Worm (Caenorhabditis elegans) whole organism, L1 larva: ENCODE results near the gene lido-17.

ENCODE experiments used
- C04F5.9 ChIP-seq: sonication (generic microtip); optimal IDR thresholded peaks from 2 replicates; lab custom pipeline; 2016; ENCODE audit warnings: missing genetic modification characterization, missing compliant biosample characterization
- F16B12.6 ChIP-seq: fragments of 150-350 bp; optimal IDR thresholded peaks from 2 replicates; lab custom pipeline; 2014; ENCODE audit warnings: missing biosample characterization, missing genetic modification characterization
- Y116A8C.19 ChIP-seq: sonication (generic microtip); optimal IDR thresholded peaks from 2 replicates; lab custom pipeline; 2016; ENCODE audit warnings: missing compliant biosample characterization, missing genetic modification characterization, borderline replicate concordance
- aha-1 ChIP-seq: fragments of 150-350 bp; optimal IDR thresholded peaks from 2 replicates; lab custom pipeline; 2014; ENCODE audit warnings: missing biosample characterization, missing genetic modification characterization
- blmp-1 ChIP-seq: fragments of 150-350 bp; optimal IDR thresholded peaks from 2 replicates; lab custom pipeline; 2014; ENCODE audit warnings: missing biosample characterization, missing genetic modification characterization
- ceh-63 ChIP-seq: fragments of 200-800 bp; sonication (Bioruptor generic); optimal IDR thresholded peaks from 2 replicates; lab custom pipeline; 2018; ENCODE audit warnings: mild to moderate bottlenecking, missing genetic modification characterization, missing compliant biosample characterization
- ceh-8 ChIP-seq: fragments of 200-800 bp; sonication (Bioruptor generic); optimal IDR thresholded peaks from 2 replicates; lab custom pipeline; 2018; ENCODE audit warnings: mild to moderate bottlenecking, missing genetic modification characterization, moderate library complexity, missing compliant biosample characterization
- ceh-82 ChIP-seq, 3 experiments: fragments of 150-350 bp in 1 of 3; sonication (generic microtip) in 2 of 3; optimal IDR thresholded peaks; 2 replicates each; lab custom pipeline; 2014 to 2017; ENCODE audit warnings: missing biosample characterization in 3 of 3, missing genetic modification characterization in 3 of 3
- ceh-88 ChIP-seq: fragments of 200-800 bp; sonication (Bioruptor generic); IDR thresholded peaks from 2 replicates; pipeline ENCODE4 v1.3.6; 2022; ENCODE audit warnings: missing genetic modification characterization, missing compliant biosample characterization
- dpl-1 ChIP-seq, 3 experiments: fragments of 150-350 bp in 2 of 3; sonication (generic microtip) in 1 of 3; optimal IDR thresholded peaks; 2 replicates each; lab custom pipeline; 2014 to 2017; ENCODE audit warnings: missing biosample characterization in 3 of 3, missing genetic modification characterization in 3 of 3, missing genetic modification reagents in 3 of 3
- efl-1 ChIP-seq, 4 experiments: fragments of 150-350 bp; optimal IDR thresholded peaks in 3 of 4; peaks in 1 of 4; 1 replicate in 1 of 4; 2 replicates in 3 of 4; lab custom pipeline; 2014; ENCODE audit warnings: missing biosample characterization in 2 of 4, missing genetic modification characterization in 2 of 4, missing genetic modification reagents in 2 of 4
- egl-27 ChIP-seq, 2 experiments: fragments of 150-350 bp in 1 of 2; sonication (generic microtip); optimal IDR thresholded peaks; 3 replicates each; lab custom pipeline; 2017 to 2018; ENCODE audit warnings: missing biosample characterization in 2 of 2, missing genetic modification characterization in 2 of 2, missing genetic modification reagents in 2 of 2
- elt-2 ChIP-seq: sonication (generic microtip); optimal IDR thresholded peaks from 2 replicates; lab custom pipeline; 2016; ENCODE audit warnings: missing genetic modification characterization, mild to moderate bottlenecking, inconsistent platforms, missing compliant biosample characterization, missing genetic modification reagents
- elt-3 ChIP-seq, 6 experiments: fragments of 150-350 bp in 1 of 6; sonication (generic microtip); optimal IDR thresholded peaks; 2 replicates each; lab custom pipeline; 2017 to 2018; ENCODE audit warnings: missing biosample characterization in 6 of 6, missing genetic modification characterization in 6 of 6, inconsistent platforms in 1 of 6
- ets-5 ChIP-seq: fragments of 200-800 bp; sonication (Bioruptor generic); IDR thresholded peaks from 2 replicates; pipeline ENCODE4 v1.3.6; 2022; ENCODE audit warnings: missing genetic modification characterization, missing compliant biosample characterization
- fkh-10 ChIP-seq: sonication (generic microtip); optimal IDR thresholded peaks from 2 replicates; lab custom pipeline; 2017; ENCODE audit warnings: missing biosample characterization, missing genetic modification reagents, missing genetic modification characterization
- fkh-4 ChIP-seq: sonication (generic microtip); optimal IDR thresholded peaks from 2 replicates; lab custom pipeline; 2016; ENCODE audit warnings: missing compliant biosample characterization, missing genetic modification characterization, borderline replicate concordance
- fkh-8 ChIP-seq: sonication (generic microtip); optimal IDR thresholded peaks from 2 replicates; lab custom pipeline; 2016; ENCODE audit warnings: mild to moderate bottlenecking, missing genetic modification characterization, missing compliant biosample characterization
- grh-1 ChIP-seq: fragments of 200-800 bp; sonication (Bioruptor generic); IDR thresholded peaks from 2 replicates; pipeline ENCODE4 v1.3.6; 2022; ENCODE audit warnings: missing genetic modification reagents, missing genetic modification characterization, missing compliant biosample characterization
- hpl-2 ChIP-seq: fragments of 150-350 bp; optimal IDR thresholded peaks from 2 replicates; lab custom pipeline; 2014; ENCODE audit warnings: missing biosample characterization, missing genetic modification reagents, missing genetic modification characterization
- isw-1 ChIP-seq: fragments of 200-800 bp; sonication (Bioruptor generic); IDR thresholded peaks from 2 replicates; pipeline ENCODE4 v1.3.6; 2022; ENCODE audit warnings: missing genetic modification characterization, missing compliant biosample characterization
- jun-1 ChIP-seq: fragments of 150-350 bp; optimal IDR thresholded peaks from 2 replicates; lab custom pipeline; 2014; ENCODE audit warnings: missing biosample characterization, missing genetic modification reagents, missing genetic modification characterization
- lin-13 ChIP-seq: fragments of 150-350 bp; optimal IDR thresholded peaks from 2 replicates; lab custom pipeline; 2014; ENCODE audit warnings: missing biosample characterization, missing genetic modification reagents, missing genetic modification characterization
- lin-14 ChIP-seq: fragments of 200-800 bp; sonication (Bioruptor generic); optimal IDR thresholded peaks from 2 replicates; lab custom pipeline; 2018; ENCODE audit warnings: mild to moderate bottlenecking, missing genetic modification characterization, moderate library complexity, missing compliant biosample characterization
- lin-35 ChIP-seq, 2 experiments: fragments of 150-350 bp; optimal IDR thresholded peaks; 2 replicates each; lab custom pipeline; 2014; ENCODE audit warnings: missing biosample characterization in 2 of 2, missing genetic modification characterization in 2 of 2, missing genetic modification reagents in 2 of 2
- lsy-2 ChIP-seq, 2 experiments: fragments of 150-350 bp; optimal IDR thresholded peaks; 2 replicates each; lab custom pipeline; 2014; ENCODE audit warnings: missing biosample characterization in 2 of 2, missing genetic modification characterization in 2 of 2
- mdl-1 ChIP-seq, 2 experiments: fragments of 150-350 bp; optimal IDR thresholded peaks; 2 replicates each; lab custom pipeline; 2014 to 2017; ENCODE audit warnings: missing biosample characterization in 2 of 2, missing genetic modification characterization in 2 of 2, inconsistent platforms in 1 of 2
- mep-1 ChIP-seq: fragments of 150-350 bp; optimal IDR thresholded peaks from 2 replicates; lab custom pipeline; 2014; ENCODE audit warnings: missing biosample characterization, missing genetic modification characterization
- nhr-12 ChIP-seq: sonication (generic microtip); optimal IDR thresholded peaks from 2 replicates; lab custom pipeline; 2017; ENCODE audit warnings: missing biosample characterization, missing genetic modification characterization
- nhr-19 ChIP-seq: fragments of 200-800 bp; sonication (Bioruptor generic); conservative IDR thresholded peaks from 2 replicates; pipeline ENCODE4 v1.3.6; 2022; ENCODE audit warnings: missing genetic modification characterization, missing compliant biosample characterization
- nhr-20 ChIP-seq: sonication (generic microtip); optimal IDR thresholded peaks from 2 replicates; lab custom pipeline; 2016; ENCODE audit warnings: mild to moderate bottlenecking, missing genetic modification characterization, missing compliant biosample characterization
- nhr-237 ChIP-seq: fragments of 150-350 bp; optimal IDR thresholded peaks from 2 replicates; lab custom pipeline; 2014; ENCODE audit warnings: missing biosample characterization, missing genetic modification characterization
- nhr-28 ChIP-seq: fragments of 150-350 bp; optimal IDR thresholded peaks from 2 replicates; lab custom pipeline; 2014; ENCODE audit warnings: missing biosample characterization, missing genetic modification characterization
- nhr-71 ChIP-seq: sonication (generic microtip); optimal IDR thresholded peaks from 2 replicates; lab custom pipeline; 2016; ENCODE audit warnings: mild to moderate bottlenecking, missing genetic modification characterization, moderate library complexity, missing compliant biosample characterization
- nhr-85 ChIP-seq: sonication (generic microtip); peaks from one replicate; lab custom pipeline; 2016; ENCODE audit warnings: missing genetic modification characterization, inconsistent platforms, missing compliant biosample characterization
- nhr-90 ChIP-seq: sonication (generic microtip); optimal IDR thresholded peaks from 2 replicates; lab custom pipeline; 2016; ENCODE audit warnings: mild to moderate bottlenecking, missing genetic modification characterization, missing compliant biosample characterization; ENCODE audit not compliant: poor library complexity
- pax-3 ChIP-seq: fragments of 200-800 bp; sonication (Bioruptor generic); optimal IDR thresholded peaks from 2 replicates; lab custom pipeline; 2018; ENCODE audit warnings: mild to moderate bottlenecking, missing genetic modification characterization, moderate library complexity, missing compliant biosample characterization
- rnt-1 ChIP-seq: sonication (generic microtip); optimal IDR thresholded peaks from 2 replicates; lab custom pipeline; 2016; ENCODE audit warnings: mild to moderate bottlenecking, missing genetic modification characterization, moderate library complexity, missing compliant biosample characterization
- snpc-4 ChIP-seq: fragments of 150-350 bp; optimal IDR thresholded peaks from 2 replicates; lab custom pipeline; 2014; ENCODE audit warnings: missing biosample characterization, missing genetic modification characterization
- snu-23 ChIP-seq: sonication (generic microtip); optimal IDR thresholded peaks from 2 replicates; lab custom pipeline; 2016; ENCODE audit warnings: missing genetic modification characterization, missing compliant biosample characterization
- tbx-2 ChIP-seq: sonication (generic microtip); optimal IDR thresholded peaks from 2 replicates; lab custom pipeline; 2016; ENCODE audit warnings: missing genetic modification characterization, missing compliant biosample characterization
- unc-130 ChIP-seq: fragments of 150-350 bp; optimal IDR thresholded peaks from 2 replicates; lab custom pipeline; 2017; ENCODE audit warnings: missing biosample characterization, missing genetic modification characterization, inconsistent platforms
- unc-86 ChIP-seq: sonication (generic microtip); optimal IDR thresholded peaks from 2 replicates; lab custom pipeline; 2016; ENCODE audit warnings: missing genetic modification characterization, missing compliant biosample characterization
- unc-98 ChIP-seq: fragments of 200-800 bp; sonication (Bioruptor generic); IDR thresholded peaks from 2 replicates; pipeline ENCODE4 v1.3.6; 2022; ENCODE audit warnings: missing genetic modification characterization, missing compliant biosample characterization
- vab-15 ChIP-seq: sonication (generic microtip); optimal IDR thresholded peaks from 2 replicates; lab custom pipeline; 2017; ENCODE audit warnings: missing genotype, mild to moderate bottlenecking, missing genetic modification characterization, missing compliant biosample characterization
- zag-1 ChIP-seq: fragments of 150-350 bp; optimal IDR thresholded peaks from 2 replicates; lab custom pipeline; 2014; ENCODE audit warnings: missing biosample characterization, missing genetic modification characterization
- ztf-11 ChIP-seq, 2 experiments: sonication (generic microtip); optimal IDR thresholded peaks; 2 replicates each; lab custom pipeline; 2016 to 2017; ENCODE audit warnings: missing genetic modification characterization in 2 of 2, missing biosample characterization in 1 of 2, missing compliant biosample characterization in 1 of 2

Gene lido-17

DNA sequence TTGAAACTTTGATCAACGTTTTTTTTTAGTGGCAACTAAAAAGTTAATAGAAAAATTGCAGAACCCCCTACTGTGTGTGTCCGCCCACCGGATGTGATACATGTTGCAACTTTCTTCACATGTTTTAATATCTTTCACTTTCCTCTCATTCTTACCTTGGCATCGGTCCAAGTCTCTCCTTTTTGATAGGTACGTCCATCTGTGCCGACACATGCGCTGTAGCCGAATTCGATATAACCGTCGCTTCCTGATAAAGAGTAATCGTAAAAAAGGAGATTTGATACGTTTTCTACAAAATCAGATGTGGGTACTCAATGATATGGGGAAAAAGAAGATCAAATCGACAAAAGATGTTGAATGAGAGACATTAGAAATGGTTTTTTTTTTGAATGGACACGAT lies 47.5 kb downstream of the lido-17 start:
- no peak for TF ChIP-seq rnt-1 (tag; lab: Kevin White, UChicago)
- TF ChIP-seq elt-3 (tag; optimal IDR thresholded peaks at IDR 0.05; lab: Kevin White, UChicago), result peak in 5 of 6 experiments; percentile 69 to 84 (median 79)
- TF ChIP-seq lin-14, result peak; percentile 70
- TF ChIP-seq blmp-1 (tag; lab: Kevin White, UChicago), result peak; percentile 91
- no peak for TF ChIP-seq nhr-28 (tag; lab: Kevin White, UChicago)
- peak; percentile 34 for TF ChIP-seq nhr-71 (tag; lab: Kevin White, UChicago)
- no peak for TF ChIP-seq lin-35 (GFP tag; optimal IDR thresholded peaks at IDR 0.05; lab: Kevin White, UChicago)
- TF ChIP-seq nhr-19 (GFP tag; lab: Robert Waterston, UW), result 0 out of 2 replicates have a peak, but pooled peaks have one; percentile 4
- no peak for TF ChIP-seq nhr-90 (tag; lab: Kevin White, UChicago)
- no peak for TF ChIP-seq dpl-1 (GFP tag; optimal IDR thresholded peaks at IDR 0.05; lab: Kevin White, UChicago)
- TF ChIP-seq nhr-20 (tag; lab: Kevin White, UChicago), result peak; percentile 32
- TF ChIP-seq fkh-4 (tag; lab: Kevin White, UChicago), result no peak
- no peak for TF ChIP-seq nhr-237 (tag; lab: Kevin White, UChicago)
- TF ChIP-seq lin-13 (GFP tag; lab: Kevin White, UChicago), result no peak
- no peak for TF ChIP-seq nhr-12 (tag; lab: Kevin White, UChicago)
- peak; percentile 27 for TF ChIP-seq snu-23
- 0 out of 2 replicates have a peak, but pooled peaks have one; percentile 20 for TF ChIP-seq grh-1
- TF ChIP-seq nhr-85 (tag; lab: Kevin White, UChicago), result peak; percentile 63
- no peak for TF ChIP-seq ceh-88
- TF ChIP-seq unc-98 (GFP tag; lab: Robert Waterston, UW), result no peak
- no peak for TF ChIP-seq zag-1
- TF ChIP-seq, all 84 proteins: peak for 9

DNA sequence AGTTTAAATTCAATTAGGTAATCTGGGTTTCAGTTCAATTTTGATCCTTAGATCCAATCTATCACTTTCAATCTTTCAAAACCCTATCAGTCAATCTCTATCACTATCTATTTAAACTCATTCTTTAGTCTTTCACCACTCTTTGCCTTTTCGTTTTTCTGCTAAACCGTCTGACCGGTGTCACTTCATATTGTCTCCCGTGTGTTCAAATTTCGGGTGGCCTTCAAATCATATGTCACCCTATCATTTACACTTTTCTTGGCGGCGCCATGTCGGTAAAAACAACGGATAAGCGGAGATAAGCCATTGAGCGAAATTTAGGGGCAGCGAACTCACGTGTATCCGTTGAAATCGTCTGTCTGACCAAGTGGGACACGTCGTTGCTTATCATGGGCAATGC lies 48.7 kb downstream of the lido-17 start:
- TF ChIP-seq aha-1 (tag; lab: Kevin White, UChicago), result no peak
- peak; percentile 18 for TF ChIP-seq unc-130 (tag; lab: Kevin White, UChicago)
- TF ChIP-seq rnt-1 (tag; lab: Kevin White, UChicago), result no peak
- TF ChIP-seq tbx-2 (tag; lab: Kevin White, UChicago), result peak; percentile 59
- TF ChIP-seq hpl-2 (GFP tag; lab: Kevin White, UChicago), result no peak
- TF ChIP-seq F16B12.6, result no peak
- peak; percentile 20 for TF ChIP-seq mep-1 (tag; lab: Kevin White, UChicago)
- TF ChIP-seq nhr-19 (GFP tag; lab: Robert Waterston, UW), result peak; percentile 53
- no peak for TF ChIP-seq nhr-28 (tag; lab: Kevin White, UChicago)
- TF ChIP-seq nhr-90 (tag; lab: Kevin White, UChicago), result peak; percentile 48
- TF ChIP-seq ceh-8 (GFP tag; lab: Kevin White, UChicago), result no peak
- no peak for TF ChIP-seq isw-1 (GFP tag; lab: Robert Waterston, UW)
- TF ChIP-seq ceh-82 (tag; optimal IDR thresholded peaks at IDR 0.05; lab: Kevin White, UChicago), result no peak
- TF ChIP-seq dpl-1 (GFP tag; optimal IDR thresholded peaks at IDR 0.05; lab: Kevin White, UChicago), result peak in 1 of 3 experiments; percentile 10
- no peak for TF ChIP-seq unc-98 (GFP tag; lab: Robert Waterston, UW)
- TF ChIP-seq lsy-2 (tag; optimal IDR thresholded peaks at IDR 0.05; lab: Kevin White, UChicago), result peak in 1 of 2 experiments; percentile 12
- peak in 1 of 2 experiments; percentile 29 for TF ChIP-seq egl-27 (tag; optimal IDR thresholded peaks at IDR 0.05; lab: Kevin White, UChicago)
- TF ChIP-seq ztf-11 (tag; optimal IDR thresholded peaks at IDR 0.05; lab: Kevin White, UChicago), result no peak
- TF ChIP-seq mdl-1 (tag; optimal IDR thresholded peaks at IDR 0.05; lab: Kevin White, UChicago), result peak in 1 of 2 experiments; percentile 70
- TF ChIP-seq unc-86 (tag; lab: Kevin White, UChicago), result no peak
- no peak for TF ChIP-seq nhr-12 (tag; lab: Kevin White, UChicago)
- TF ChIP-seq vab-15 (tag; lab: Kevin White, UChicago), result no peak
- TF ChIP-seq snpc-4 (tag; lab: Kevin White, UChicago), result no peak
- no peak for TF ChIP-seq Y116A8C.19 (tag; lab: Kevin White, UChicago)
- no peak for TF ChIP-seq fkh-10 (GFP tag; lab: Kevin White, UChicago)
- TF ChIP-seq efl-1 (optimal IDR thresholded peaks at IDR 0.05; lab: Kevin White, UChicago), result no peak
- no peak for TF ChIP-seq efl-1 (GFP tag; optimal IDR thresholded peaks at IDR 0.05 in 1 of 2; lab: Kevin White, UChicago)
- TF ChIP-seq nhr-71 (tag; lab: Kevin White, UChicago), result peak; percentile 70
- peak; percentile 48 for TF ChIP-seq snu-23
- TF ChIP-seq ceh-63, result no peak
- TF ChIP-seq nhr-85 (tag; lab: Kevin White, UChicago), result peak; percentile 94
- TF ChIP-seq jun-1 (tag; lab: Kevin White, UChicago), result no peak
- no peak for TF ChIP-seq pax-3 (tag; lab: Kevin White, UChicago)
- TF ChIP-seq elt-2 (tag; lab: Kevin White, UChicago), result no peak
- TF ChIP-seq C04F5.9, result no peak
- TF ChIP-seq elt-3 (tag; optimal IDR thresholded peaks at IDR 0.05; lab: Kevin White, UChicago), result peak; percentile 73 to 96 (median 89)
- no peak for TF ChIP-seq ets-5 (GFP tag; lab: Robert Waterston, UW)
- peak; percentile 84 for TF ChIP-seq lin-14
- no peak for TF ChIP-seq fkh-8 (tag; lab: Kevin White, UChicago)
- peak; percentile 38; the same call in 1 of the 2 replicates for TF ChIP-seq grh-1
